Fruit fly (Drosophila melanogaster) whole organism, embryonic: Measurements from ENCODE around the gene Hel25E.

ENCODE experiments used
- C15 ChIP-seq: fragments of 200-800 bp; sonication (Bioruptor generic); IDR thresholded peaks from 3 replicates; pipeline ENCODE4 v1.3.6; 2022; ENCODE audit warnings: missing biosample characterization, missing genetic modification characterization
- CG1024 ChIP-seq: fragments of 200-800 bp; sonication (Bioruptor generic); IDR thresholded peaks from 2 replicates; pipeline ENCODE4 v1.3.6; 2022; ENCODE audit warnings: missing biosample characterization, missing genetic modification characterization
- CG10462 ChIP-seq: fragments of 200-800 bp; sonication (Bioruptor generic); optimal IDR thresholded peaks from 2 replicates; lab custom pipeline; 2016; ENCODE audit warnings: missing biosample characterization, missing genetic modification characterization
- CG11085 ChIP-seq: fragments of 200-800 bp; sonication (Bioruptor generic); IDR thresholded peaks from 2 replicates; pipeline ENCODE4 v1.3.6; 2022; ENCODE audit warnings: missing biosample characterization, missing genetic modification characterization
- CG14441 ChIP-seq: fragments of 200-800 bp; sonication (Bioruptor generic); IDR thresholded peaks from 2 replicates; pipeline ENCODE4 v1.3.6; 2022; ENCODE audit warnings: missing biosample characterization, missing genetic modification characterization
- CG14710 ChIP-seq: fragments of 200-800 bp; sonication (Bioruptor generic); optimal IDR thresholded peaks from 3 replicates; lab custom pipeline; 2019; ENCODE audit warnings: missing biosample characterization, mild to moderate bottlenecking, missing genetic modification characterization, moderate library complexity
- CG14860 ChIP-seq: fragments of 200-800 bp; sonication (Bioruptor generic); IDR thresholded peaks from 3 replicates; pipeline ENCODE4 v1.3.6; 2022; ENCODE audit warnings: missing biosample characterization, missing genetic modification characterization; ENCODE audit not compliant: partially characterized antibody
- CG14965 ChIP-seq: fragments of 200-800 bp; sonication (Bioruptor generic); optimal IDR thresholded peaks from 2 replicates; lab custom pipeline; 2016; ENCODE audit warnings: missing biosample characterization, missing genetic modification characterization, borderline replicate concordance
- CG16815 ChIP-seq: fragments of 200-800 bp; sonication (Bioruptor generic); optimal IDR thresholded peaks from 3 replicates; lab custom pipeline; 2017; ENCODE audit warnings: missing biosample characterization, mild to moderate bottlenecking, missing genetic modification characterization
- CG17361 ChIP-seq: fragments of 200-800 bp; sonication (Bioruptor generic); IDR thresholded peaks from 3 replicates; pipeline ENCODE4 v1.3.6; 2022; ENCODE audit warnings: missing biosample characterization, missing genetic modification characterization
- CG17829 ChIP-seq: fragments of 200-800 bp; optimal IDR thresholded peaks from 2 replicates; lab custom pipeline; 2019; ENCODE audit warnings: missing biosample characterization, mild to moderate bottlenecking, missing genetic modification characterization, moderate library complexity
- CG17912 ChIP-seq: fragments of 200-800 bp; sonication (Bioruptor generic); optimal IDR thresholded peaks from 2 replicates; lab custom pipeline; 2018; ENCODE audit warnings: missing biosample characterization, mild to moderate bottlenecking, missing genetic modification characterization
- CG18764 ChIP-seq: fragments of 200-800 bp; sonication (Bioruptor generic); optimal IDR thresholded peaks from 3 replicates; lab custom pipeline; 2016; ENCODE audit warnings: missing biosample characterization, missing genetic modification characterization
- CG31224 ChIP-seq: fragments of 200-800 bp; sonication (Bioruptor generic); IDR thresholded peaks from 2 replicates; pipeline ENCODE4 v1.3.6; 2022; ENCODE audit warnings: missing biosample characterization, missing genetic modification characterization
- CG4282 ChIP-seq: fragments of 200-800 bp; sonication (Bioruptor generic); optimal IDR thresholded peaks from 2 replicates; lab custom pipeline; 2016; ENCODE audit warnings: missing biosample characterization, missing genetic modification characterization
- CG4328 ChIP-seq: fragments of 200-800 bp; sonication (Bioruptor generic); optimal IDR thresholded peaks from 3 replicates; lab custom pipeline; 2017; ENCODE audit warnings: missing biosample characterization, missing genetic modification reagents, missing genetic modification characterization
- CG4617 ChIP-seq: fragments of 200-800 bp; sonication (Bioruptor generic); optimal IDR thresholded peaks from 3 replicates; lab custom pipeline; 2016; ENCODE audit warnings: missing biosample characterization, missing genetic modification characterization, borderline replicate concordance
- CG4820 ChIP-seq: fragments of 200-800 bp; sonication (Bioruptor generic); optimal IDR thresholded peaks from 3 replicates; lab custom pipeline; 2016; ENCODE audit warnings: missing biosample characterization, missing genetic modification characterization
- CG5245 ChIP-seq: fragments of 200-800 bp; sonication (Bioruptor generic); optimal IDR thresholded peaks from 3 replicates; lab custom pipeline; 2016; ENCODE audit warnings: missing biosample characterization, missing genetic modification characterization
- CG6175 ChIP-seq: fragments of 200-800 bp; sonication (Bioruptor generic); IDR thresholded peaks from 3 replicates; pipeline ENCODE4 v1.3.6; 2022; ENCODE audit warnings: missing biosample characterization, missing genetic modification characterization
- CG6765 ChIP-seq: fragments of 200-800 bp; sonication (Bioruptor generic); optimal IDR thresholded peaks from 3 replicates; lab custom pipeline; 2017; ENCODE audit warnings: missing biosample characterization, mild to moderate bottlenecking, missing genetic modification characterization
- CG7372 ChIP-seq: fragments of 200-800 bp; sonication (Bioruptor generic); IDR thresholded peaks from 2 replicates; pipeline ENCODE4 v1.3.6; 2022; ENCODE audit warnings: missing biosample characterization, missing genetic modification characterization
- CG8089 ChIP-seq: fragments of 200-800 bp; sonication (Bioruptor generic); optimal IDR thresholded peaks from 3 replicates; lab custom pipeline; 2016; ENCODE audit warnings: missing biosample characterization, missing genetic modification characterization
- CG8359 ChIP-seq: fragments of 200-800 bp; sonication (Bioruptor generic); optimal IDR thresholded peaks from 2 replicates; lab custom pipeline; 2017; ENCODE audit warnings: missing biosample characterization, mild to moderate bottlenecking, missing genetic modification characterization, borderline replicate concordance
- CG9817 ChIP-seq: fragments of 200-800 bp; sonication (Bioruptor generic); optimal IDR thresholded peaks from 2 replicates; lab custom pipeline; 2018; ENCODE audit warnings: missing biosample characterization, mild to moderate bottlenecking, missing genetic modification characterization, moderate library complexity
- Dp ChIP-seq: fragments of 200-800 bp; sonication (Bioruptor generic); optimal IDR thresholded peaks from 2 replicates; lab custom pipeline; 2018; ENCODE audit warnings: missing biosample characterization, mild to moderate bottlenecking, missing genetic modification characterization, moderate library complexity
- Dref ChIP-seq: fragments of 200-800 bp; sonication (Bioruptor generic); IDR thresholded peaks from 2 replicates; pipeline ENCODE4 v1.3.6; 2022; ENCODE audit warnings: missing biosample characterization, missing genetic modification characterization
- E2f2 ChIP-seq: fragments of 200-800 bp; sonication (Bioruptor generic); IDR thresholded peaks from 2 replicates; pipeline ENCODE4 v1.3.6; 2022; ENCODE audit warnings: missing biosample characterization, missing genetic modification characterization
- GATAe ChIP-seq: fragments of 200-800 bp; sonication (Bioruptor generic); conservative IDR thresholded peaks from 2 replicates; pipeline ENCODE4 v1.3.6; 2022; ENCODE audit warnings: missing biosample characterization, missing genetic modification characterization
- Jarid2 ChIP-seq: fragments of 200-800 bp; sonication (Bioruptor generic); optimal IDR thresholded peaks from 3 replicates; lab custom pipeline; 2017; ENCODE audit warnings: mild to moderate bottlenecking, missing biosample characterization, missing genetic modification reagents, missing genetic modification characterization
- Mad ChIP-seq: fragments of 200-800 bp; sonication (Bioruptor generic); optimal IDR thresholded peaks from 2 replicates; lab custom pipeline; 2016; ENCODE audit warnings: missing biosample characterization, missing genetic modification characterization
- Ssrp ChIP-seq: fragments of 200-800 bp; sonication (Bioruptor generic); optimal IDR thresholded peaks from 2 replicates; lab custom pipeline; 2018; ENCODE audit warnings: missing biosample characterization, mild to moderate bottlenecking, missing genetic modification characterization, moderate library complexity
- Taf1 ChIP-seq: fragments of 200-800 bp; sonication (Bioruptor generic); IDR thresholded peaks from 2 replicates; pipeline ENCODE4 v1.3.6; 2022; ENCODE audit warnings: missing biosample characterization, missing genetic modification characterization
- Xbp1 ChIP-seq: fragments of 200-800 bp; sonication (Bioruptor generic); optimal IDR thresholded peaks from 3 replicates; lab custom pipeline; 2016; ENCODE audit warnings: missing biosample characterization, mild to moderate bottlenecking, missing genetic modification characterization
- amos ChIP-seq: fragments of 200-800 bp; sonication (Bioruptor generic); IDR thresholded peaks from 2 replicates; pipeline ENCODE4 v1.3.6; 2022; ENCODE audit warnings: missing biosample characterization, missing genetic modification characterization; ENCODE audit not compliant: partially characterized antibody
- ara ChIP-seq: fragments of 200-800 bp; sonication (Bioruptor generic); IDR thresholded peaks from 2 replicates; pipeline ENCODE4 v1.3.6; 2022; ENCODE audit warnings: missing biosample characterization, missing genetic modification characterization
- bowl ChIP-seq: fragments of 200-800 bp; sonication (Bioruptor generic); IDR thresholded peaks from 2 replicates; pipeline ENCODE4 v1.3.6; 2022; ENCODE audit warnings: missing biosample characterization, missing genetic modification characterization
- ci ChIP-seq: fragments of 200-800 bp; sonication (Bioruptor generic); IDR thresholded peaks from 3 replicates; pipeline ENCODE4 v1.3.6; 2022; ENCODE audit warnings: missing biosample characterization, missing genetic modification characterization
- dmrt11E ChIP-seq: fragments of 200-800 bp; sonication (Bioruptor generic); optimal IDR thresholded peaks from 3 replicates; lab custom pipeline; 2018; ENCODE audit warnings: missing biosample characterization, mild to moderate bottlenecking, missing genetic modification characterization, moderate library complexity
- h ChIP-seq: fragments of >200 bp; optimal IDR thresholded peaks from 2 replicates; lab custom pipeline; 2017
- hkb ChIP-seq, 2 experiments: fragments of 200-800 bp in 1 of 2; fragments of >200 bp in 1 of 2; sonication (Bioruptor generic) in 1 of 2; IDR thresholded peaks in 1 of 2; optimal IDR thresholded peaks in 1 of 2; 2 replicates each; pipeline versions ENCODE4 v1.3.6 to Lab custom; 2017 to 2022; ENCODE audit warnings: missing biosample characterization in 1 of 2, missing genetic modification characterization in 1 of 2
- kah ChIP-seq: fragments of 200-800 bp; sonication (Bioruptor generic); optimal IDR thresholded peaks from 2 replicates; lab custom pipeline; 2018; ENCODE audit warnings: missing biosample characterization, mild to moderate bottlenecking, missing genetic modification characterization
- kni ChIP-seq: fragments of 200-800 bp; sonication (Bioruptor generic); optimal IDR thresholded peaks from 3 replicates; lab custom pipeline; 2017; ENCODE audit warnings: mild to moderate bottlenecking, missing biosample characterization, missing genetic modification reagents, missing genetic modification characterization
- mam ChIP-seq: fragments of 200-800 bp; sonication (Bioruptor generic); optimal IDR thresholded peaks from 3 replicates; lab custom pipeline; 2016; ENCODE audit warnings: missing biosample characterization, missing genetic modification characterization
- phol ChIP-seq: fragments of 200-800 bp; sonication (Bioruptor generic); optimal IDR thresholded peaks from 3 replicates; lab custom pipeline; 2018; ENCODE audit warnings: missing biosample characterization, mild to moderate bottlenecking, missing genetic modification characterization, moderate library complexity
- prd ChIP-seq, 3 experiments: fragments of >200 bp in 2 of 3; fragments of 200-800 bp in 1 of 3; sonication (Bioruptor generic) in 1 of 3; optimal IDR thresholded peaks in 2 of 3; IDR thresholded peaks in 1 of 3; 2 replicates in 2 of 3; 3 replicates in 1 of 3; pipeline versions ENCODE4 v1.3.6 to Lab custom; 2017 to 2022; ENCODE audit warnings: missing biosample characterization in 1 of 3, missing genetic modification characterization in 1 of 3
- sens ChIP-seq: fragments of 200-800 bp; sonication (Bioruptor generic); peaks from one replicate; lab custom pipeline; 2016; ENCODE audit warnings: missing biosample characterization, missing genetic modification characterization
- slbo ChIP-seq: fragments of 200-800 bp; sonication (Bioruptor generic); IDR thresholded peaks from 2 replicates; pipeline ENCODE4 v1.3.6; 2022; ENCODE audit warnings: missing biosample characterization, missing genetic modification characterization
- tup ChIP-seq: fragments of 200-800 bp; sonication (Bioruptor generic); optimal IDR thresholded peaks from 2 replicates; lab custom pipeline; 2016; ENCODE audit warnings: missing biosample characterization, mild to moderate bottlenecking, missing genetic modification characterization, moderate library complexity
- vvl ChIP-seq: fragments of 200-800 bp; sonication (Bioruptor generic); IDR thresholded peaks from 2 replicates; pipeline ENCODE4 v1.3.6; 2022; ENCODE audit warnings: missing biosample characterization, missing genetic modification characterization
- zen ChIP-seq: fragments of 200-800 bp; sonication (Bioruptor generic); optimal IDR thresholded peaks from 3 replicates; lab custom pipeline; 2018; ENCODE audit warnings: missing biosample characterization, mild to moderate bottlenecking, missing genetic modification characterization, moderate library complexity

Hel25E gene

DNA sequence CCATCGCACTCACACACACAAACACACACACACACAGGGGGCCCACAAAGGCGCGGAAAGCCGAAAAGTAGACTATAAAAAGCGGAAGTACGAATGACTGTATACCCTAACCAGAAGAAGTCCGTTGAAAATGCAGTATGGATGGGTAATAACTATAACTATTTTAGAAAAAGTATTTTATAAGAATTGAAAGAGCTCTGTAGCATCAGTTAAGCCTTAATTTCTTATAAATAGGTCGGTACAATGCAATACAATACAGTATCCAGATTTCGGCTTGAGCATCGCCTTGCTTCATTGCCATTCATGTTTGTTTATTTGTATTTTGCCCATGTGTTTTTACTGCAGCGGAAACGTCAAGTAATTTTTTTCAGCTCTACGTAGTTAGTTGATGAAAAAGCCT is 27.4 kb upstream of the Hel25E start (continued):
- no peak for TF ChIP-seq CG4820
- no peak for TF ChIP-seq hkb (optimal IDR thresholded peaks at IDR 0.05; lab: Kevin White, UChicago)
- TF ChIP-seq hkb (GFP tag; IDR thresholded peaks at IDR 0.05; lab: Robert Waterston, UW) = peak; percentile 47; the same call in 1 of the 2 replicates
- no peak for TF ChIP-seq vvl (GFP tag; lab: Robert Waterston, UW)
- TF ChIP-seq CG16815 = no peak
- TF ChIP-seq CG6765 = no peak
- no peak for TF ChIP-seq CG14860 (GFP tag; lab: Robert Waterston, UW)
- no peak for TF ChIP-seq CG17912
- TF ChIP-seq prd (optimal IDR thresholded peaks at IDR 0.05; lab: Kevin White, UChicago) = no peak
- peak; percentile 27; the same call in 1 of the 3 replicates for TF ChIP-seq prd (GFP tag; IDR thresholded peaks at IDR 0.05; lab: Robert Waterston, UW)
- no peak for TF ChIP-seq CG11085 (GFP tag; lab: Robert Waterston, UW)
- no peak for TF ChIP-seq bowl (GFP tag; lab: Robert Waterston, UW)
- TF ChIP-seq CG17361 (GFP tag; lab: Robert Waterston, UW) = no peak
- TF ChIP-seq CG8089 = no peak
- no peak for TF ChIP-seq CG31224 (GFP tag; lab: Robert Waterston, UW)
- no peak for TF ChIP-seq CG17829
- no peak for TF ChIP-seq Dref (GFP tag; lab: Robert Waterston, UW)
- TF ChIP-seq CG10462 (GFP tag; lab: Kevin White, UChicago) = no peak
- TF ChIP-seq CG5245 = no peak
- no peak for TF ChIP-seq zen (tag; lab: Kevin White, UChicago)
- TF ChIP-seq phol (tag; lab: Kevin White, UChicago) = no peak
- TF ChIP-seq Ssrp (tag; lab: Kevin White, UChicago) = no peak
- 0 out of 3 replicates have a peak, but pooled peaks have one; percentile 26 for TF ChIP-seq ci (GFP tag; lab: Robert Waterston, UW)
- no peak for TF ChIP-seq CG14441 (GFP tag; lab: Robert Waterston, UW)
- TF ChIP-seq tup (GFP tag; lab: Kevin White, UChicago) = no peak
- no peak for TF ChIP-seq Dp
- TF ChIP-seq CG1024 = no peak
- no peak for TF ChIP-seq CG18764 (GFP tag; lab: Kevin White, UChicago)
- no peak for TF ChIP-seq kah (GFP tag; lab: Kevin White, UChicago)
- TF ChIP-seq Taf1 (GFP tag; lab: Robert Waterston, UW) = 0 out of 2 replicates have a peak, but pooled peaks have one; percentile 12
- no peak for TF ChIP-seq C15 (GFP tag; lab: Robert Waterston, UW)
- no peak for TF ChIP-seq CG6175 (GFP tag; lab: Robert Waterston, UW)
- TF ChIP-seq mam (GFP tag; lab: Kevin White, UChicago) = peak; percentile 14
- TF ChIP-seq Xbp1 (GFP tag; lab: Kevin White, UChicago) = peak; percentile 9
- TF ChIP-seq CG4328 = no peak
- no peak for TF ChIP-seq CG4282 (GFP tag; lab: Kevin White, UChicago)
- no peak for TF ChIP-seq h (lab: Kevin White, UChicago)
- TF ChIP-seq CG9817 (tag; lab: Kevin White, UChicago) = peak; percentile 26
- TF ChIP-seq CG14965 (GFP tag; lab: Kevin White, UChicago) = no peak
- TF ChIP-seq ara (GFP tag; lab: Robert Waterston, UW) = no peak
- TF ChIP-seq CG4617 (GFP tag; lab: Kevin White, UChicago) = no peak
- TF ChIP-seq dmrt11E (tag; lab: Kevin White, UChicago) = no peak
- TF ChIP-seq CG7372 = no peak
- TF ChIP-seq CG14710 = no peak
- TF ChIP-seq slbo = peak; percentile 71
- no peak for TF ChIP-seq amos (GFP tag; lab: Robert Waterston, UW)
- TF ChIP-seq Jarid2 (GFP tag; lab: Kevin White, UChicago) = no peak
- TF ChIP-seq sens (GFP tag; lab: Kevin White, UChicago) = no peak
- no peak for TF ChIP-seq Mad (GFP tag; lab: Kevin White, UChicago)
- no peak for TF ChIP-seq CG8359
- peak; percentile 18; the same call in 1 of the 2 replicates for TF ChIP-seq E2f2 (GFP tag; lab: Robert Waterston, UW)
- TF ChIP-seq kni (GFP tag; lab: Kevin White, UChicago) = no peak
- no peak for TF ChIP-seq GATAe (GFP tag; lab: Robert Waterston, UW)
